Fruit fly (Drosophila melanogaster) S2 (cell line): Measurements from ENCODE around the gene Npc2c.

Source experiments
- CG8478 ChIP-seq: fragments of >200 bp; optimal IDR thresholded peaks from 2 replicates; lab custom pipeline; 2018
- CTCF ChIP-seq, 2 experiments: fragments of >200 bp; optimal IDR thresholded peaks; 2 replicates each; lab custom pipeline; 2018

Gene Npc2c

DNA sequence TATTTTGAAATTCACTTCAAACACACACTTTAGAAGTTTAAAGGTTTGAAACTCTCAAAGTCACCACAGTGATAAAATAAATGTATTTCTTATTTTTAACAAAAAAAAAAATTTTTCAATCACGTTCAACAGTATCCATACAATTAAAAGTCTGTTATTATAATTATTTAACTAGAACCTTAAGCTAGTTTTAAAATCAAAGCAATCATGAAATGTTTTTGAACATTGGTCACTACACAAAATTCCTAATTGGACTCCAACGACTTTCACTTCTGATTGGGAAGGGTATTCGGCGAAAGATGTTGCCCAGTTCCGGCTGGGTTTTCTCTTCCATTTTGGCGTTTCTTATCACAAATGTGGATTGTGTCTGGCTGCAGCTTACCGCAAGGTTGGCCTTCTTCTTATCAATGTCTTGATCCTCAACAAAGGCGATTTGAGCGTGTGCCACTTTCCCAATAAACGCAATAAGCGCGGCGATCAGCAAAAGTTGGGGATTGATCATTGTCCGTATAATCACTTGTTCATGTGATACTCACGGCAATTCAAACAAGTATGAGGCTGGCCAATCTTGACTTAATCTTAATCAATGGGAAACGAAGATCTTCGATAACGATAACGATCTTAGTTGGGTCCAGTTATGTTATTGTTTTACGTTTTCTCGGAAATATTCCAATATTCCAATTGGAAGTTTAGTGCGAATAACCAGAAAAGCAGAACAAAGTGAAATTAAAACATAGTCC lies 11.8 kb upstream of the Npc2c start:
- TF ChIP-seq CTCF (optimal IDR thresholded peaks at IDR 0.05; lab: Kevin White, UChicago), result no peak

- TF ChIP-seq CTCF (optimal IDR thresholded peaks at IDR 0.05; lab: Kevin White, UChicago), result no peak
- TF ChIP-seq CG8478 (lab: Kevin White, UChicago), result no peak
Observed at dm6 chr3R:10048775-10048841, 11.4 kb upstream of the Npc2c start, which contains the start of gene CG12811. Gene CG12811, minus strand, starts transcription at chr3R:10048797.

dm6 chr3R:10048842-10049527 lies 11.1 kb upstream of the Npc2c start, which contains the start of gene ohgt:
Gene ohgt, plus strand, starts transcription at chr3R:10049199.
- TF ChIP-seq CTCF (optimal IDR thresholded peaks at IDR 0.05; lab: Kevin White, UChicago) (no peak), CG8478 (lab: Kevin White, UChicago) (no peak)

DNA sequence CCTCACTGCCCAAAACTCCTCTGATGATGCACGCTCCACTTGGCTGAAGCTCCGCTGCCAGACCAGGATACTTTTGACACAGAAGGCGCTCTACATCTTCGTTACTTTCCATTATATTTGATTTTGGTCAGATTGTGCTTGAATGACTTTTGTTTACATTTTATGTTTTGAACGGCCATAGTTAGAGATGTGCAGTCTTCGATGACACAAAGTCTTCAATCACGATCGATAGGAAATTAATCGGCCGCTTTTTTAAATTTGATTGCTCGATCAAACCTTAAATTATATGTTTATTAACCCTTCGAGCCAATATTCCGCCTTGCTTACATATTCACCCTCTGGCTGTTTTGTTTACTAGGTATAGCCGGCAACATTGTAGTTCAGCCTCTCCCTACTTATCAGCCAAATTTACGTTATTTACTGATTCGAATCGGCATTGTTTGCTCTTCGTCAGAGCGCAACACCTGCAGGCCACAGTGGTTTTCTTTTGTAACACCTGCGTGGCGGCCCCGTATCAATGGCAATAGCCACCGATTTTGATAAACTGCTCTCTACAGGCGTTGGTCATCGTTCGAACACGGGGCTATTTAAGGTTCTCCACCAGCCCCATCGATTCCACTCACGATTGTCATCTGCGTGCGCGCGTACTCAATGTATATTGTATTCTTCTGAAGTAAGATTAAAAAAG lies 7.2 kb upstream of the Npc2c start, which contains the start of the genes Fancl and Npc2e:
Fancl (minus strand) TSS at position 175 of the 688 bp plus-strand sequence.
Npc2e (plus strand) TSS at position 638 of the 688 bp plus-strand sequence.
- TF ChIP-seq CTCF (optimal IDR thresholded peaks at IDR 0.05; lab: Kevin White, UChicago), result no peak
- no peak for TF ChIP-seq CG8478 (lab: Kevin White, UChicago)

DNA sequence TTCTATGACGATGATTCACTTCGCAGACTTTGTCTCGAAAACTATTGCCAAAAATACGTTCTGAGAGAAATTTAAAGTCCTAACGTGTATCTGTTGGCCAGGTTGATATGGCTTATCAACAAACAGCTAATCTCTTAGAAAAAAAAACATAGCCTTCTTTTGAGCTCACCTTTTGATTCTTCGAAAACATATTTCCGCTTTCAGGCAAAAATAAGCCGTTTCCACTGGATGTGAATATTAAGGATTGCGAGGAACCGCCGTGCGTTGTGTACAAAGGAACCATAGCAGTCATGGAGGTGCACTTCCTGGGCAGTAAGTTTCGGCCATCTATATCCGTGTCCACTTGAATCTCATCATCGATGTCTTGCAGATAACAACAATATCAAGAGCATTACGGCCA lies 6.5 kb upstream of the Npc2c start:
- TF ChIP-seq CTCF (optimal IDR thresholded peaks at IDR 0.05; lab: Kevin White, UChicago) (no peak), CG8478 (lab: Kevin White, UChicago) (no peak)

dm6 chr3R:10054278-10054975 lies 5.6 kb upstream of the Npc2c start:
- TF ChIP-seq CTCF (optimal IDR thresholded peaks at IDR 0.05; lab: Kevin White, UChicago), result no peak
- no peak for TF ChIP-seq CG8478 (lab: Kevin White, UChicago)

DNA sequence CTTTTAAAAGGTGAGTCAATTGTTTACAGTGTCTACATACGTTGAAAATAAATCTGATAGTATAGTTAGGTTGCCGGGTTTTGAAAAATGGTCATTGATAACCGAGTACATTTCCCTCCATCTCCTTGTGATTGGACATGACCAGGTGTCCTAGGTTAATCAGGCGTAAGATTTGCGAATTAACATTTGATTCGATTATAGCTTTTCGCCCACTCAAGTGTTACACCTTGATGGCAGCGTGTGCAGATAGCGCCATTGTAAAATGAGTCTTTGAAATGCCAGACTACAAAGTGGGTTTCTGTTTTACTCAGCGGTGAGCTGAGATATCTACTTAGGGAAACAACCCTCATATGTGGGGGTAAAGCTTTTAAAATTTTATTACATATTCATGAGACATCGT lies 5.0 kb upstream of the Npc2c start:
- TF ChIP-seq CTCF (optimal IDR thresholded peaks at IDR 0.05; lab: Kevin White, UChicago), result no peak

- TF ChIP-seq CG8478 (lab: Kevin White, UChicago), result no peak
- no peak for TF ChIP-seq CTCF (optimal IDR thresholded peaks at IDR 0.05; lab: Kevin White, UChicago)
Observed at dm6 chr3R:10055951-10056350, 4.1 kb upstream of the Npc2c start, which contains the start of gene Npc2d. Gene Npc2d, minus strand, starts transcription at chr3R:10056083.

- TF ChIP-seq CG8478 (lab: Kevin White, UChicago), result no peak
- TF ChIP-seq CTCF (optimal IDR thresholded peaks at IDR 0.05; lab: Kevin White, UChicago), result no peak
Observed at dm6 chr3R:10056647-10057046, 3.4 kb upstream of the Npc2c start.

dm6 chr3R:10059358-10059757 lies 694 bp upstream of the Npc2c start:
- TF ChIP-seq CG8478 (lab: Kevin White, UChicago) (no peak), CTCF (optimal IDR thresholded peaks at IDR 0.05; lab: Kevin White, UChicago) (no peak)

dm6 chr3R:10062324-10062723 lies 2.3 kb downstream of the Npc2c start, which contains the start of gene CG33630:
Gene CG33630, plus strand, starts transcription at chr3R:10062624.
- TF ChIP-seq CG8478 (lab: Kevin White, UChicago), result no peak
- TF ChIP-seq CTCF (optimal IDR thresholded peaks at IDR 0.05; lab: Kevin White, UChicago), result no peak

DNA sequence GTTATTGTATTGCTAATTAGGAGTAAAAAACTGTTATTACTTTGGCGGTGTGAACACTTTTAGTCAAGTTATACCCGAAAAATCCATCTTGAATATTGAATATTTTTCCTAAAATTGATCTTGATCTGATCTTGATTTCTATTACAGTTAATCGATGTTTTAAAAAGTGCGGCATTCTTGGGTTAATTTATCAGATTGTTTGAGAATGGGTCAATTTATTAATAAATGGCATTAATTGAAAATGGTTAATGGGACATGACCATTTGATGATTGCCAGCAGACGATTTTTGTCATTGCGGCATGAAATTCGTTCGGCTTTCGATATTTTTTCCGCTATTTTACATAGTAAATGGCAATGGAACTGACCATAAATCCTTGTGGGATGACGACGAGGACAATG lies 3.7 kb downstream of the Npc2c start, which contains the start of gene CG33631:
CG33631 (plus strand) TSS at position 301 of the 400 bp plus-strand sequence.
- no peak for TF ChIP-seq CTCF (optimal IDR thresholded peaks at IDR 0.05; lab: Kevin White, UChicago)
- TF ChIP-seq CG8478 (lab: Kevin White, UChicago), result no peak

DNA sequence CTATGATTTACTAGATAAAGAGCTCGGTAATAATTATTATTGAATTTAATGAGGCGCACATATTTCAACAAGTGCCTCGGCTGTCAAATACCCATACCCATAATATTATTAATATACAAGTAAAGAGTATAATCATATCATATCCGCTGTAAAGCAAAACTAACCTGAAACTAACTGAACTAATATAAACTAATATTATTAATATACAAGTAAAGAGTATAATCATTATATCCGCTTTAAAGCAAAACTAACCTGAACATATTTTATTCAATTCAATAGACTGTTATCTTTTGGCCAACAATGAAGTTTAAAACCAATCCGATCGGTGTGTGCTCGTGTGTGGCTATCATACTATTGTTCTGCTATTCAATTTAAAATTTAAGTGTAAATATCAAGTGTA lies 6.4 kb downstream of the Npc2c start, which contains the start of gene CG33783:
CG33783 (plus strand) TSS at position 301 of the 400 bp plus-strand sequence.
- TF ChIP-seq CG8478 (lab: Kevin White, UChicago) (no peak), CTCF (optimal IDR thresholded peaks at IDR 0.05; lab: Kevin White, UChicago) (no peak)

dm6 chr3R:10067605-10068004 lies 7.6 kb downstream of the Npc2c start, which contains the start of gene CG33784:
Gene CG33784, plus strand, starts transcription at chr3R:10067905.
- TF ChIP-seq CG8478 (lab: Kevin White, UChicago) (no peak), CTCF (optimal IDR thresholded peaks at IDR 0.05; lab: Kevin White, UChicago) (no peak)
